Worm (Caenorhabditis elegans) whole organism, mixed stage, embryonic: ENCODE results near the gene F48E3.2.

ENCODE experiments used
- M03D4.4 ChIP-seq: sonication (generic microtip); optimal IDR thresholded peaks from 2 replicates; lab custom pipeline; 2017; ENCODE audit warnings: mild to moderate bottlenecking, missing genetic modification characterization, missing compliant biosample characterization
- blmp-1 ChIP-seq: fragments of 150-350 bp; optimal IDR thresholded peaks from 2 replicates; lab custom pipeline; 2014; ENCODE audit warnings: missing biosample characterization, missing genetic modification characterization
- ceh-39 ChIP-seq: fragments of 150-350 bp; optimal IDR thresholded peaks from 2 replicates; lab custom pipeline; 2014; ENCODE audit warnings: missing biosample characterization, missing genetic modification characterization
- ceh-43 ChIP-seq: fragments of 200-800 bp; sonication (Bioruptor generic); optimal IDR thresholded peaks from 2 replicates; lab custom pipeline; 2018; ENCODE audit warnings: mild to moderate bottlenecking, missing genetic modification characterization, moderate library complexity, missing compliant biosample characterization
- ceh-83 ChIP-seq: fragments of 200-800 bp; sonication (Bioruptor generic); optimal IDR thresholded peaks from 2 replicates; lab custom pipeline; 2018; ENCODE audit warnings: mild to moderate bottlenecking, missing genetic modification characterization, missing compliant biosample characterization
- ces-1 ChIP-seq: fragments of 150-350 bp; optimal IDR thresholded peaks from 2 replicates; lab custom pipeline; 2014; ENCODE audit warnings: missing biosample characterization, missing genetic modification reagents, missing genetic modification characterization
- cnd-1 ChIP-seq: fragments of 200-800 bp; sonication (Bioruptor generic); optimal IDR thresholded peaks from 2 replicates; lab custom pipeline; 2018; ENCODE audit warnings: mild to moderate bottlenecking, missing genetic modification characterization, missing compliant biosample characterization
- elt-1 ChIP-seq: sonication (generic microtip); optimal IDR thresholded peaks from 2 replicates; lab custom pipeline; 2017; ENCODE audit warnings: missing genetic modification characterization, mild to moderate bottlenecking, missing compliant biosample characterization, antibody characterized with exemption, moderate library complexity, borderline replicate concordance; ENCODE audit not compliant: insufficient read depth
- elt-3 ChIP-seq: fragments of 150-350 bp; optimal IDR thresholded peaks from 2 replicates; lab custom pipeline; 2014; ENCODE audit warnings: missing biosample characterization, missing genetic modification characterization
- flh-1 ChIP-seq: fragments of 200-800 bp; sonication (Bioruptor generic); optimal IDR thresholded peaks from 2 replicates; lab custom pipeline; 2018; ENCODE audit warnings: mild to moderate bottlenecking, missing genetic modification characterization, moderate library complexity, missing compliant biosample characterization
- ham-2 ChIP-seq: fragments of 200-800 bp; sonication (Bioruptor generic); optimal IDR thresholded peaks from 2 replicates; lab custom pipeline; 2018; ENCODE audit warnings: mild to moderate bottlenecking, missing genetic modification characterization, missing compliant biosample characterization
- hlh-1 ChIP-seq: fragments of 150-350 bp; optimal IDR thresholded peaks from 2 replicates; lab custom pipeline; 2014; ENCODE audit warnings: missing biosample characterization, missing genetic modification reagents, missing genetic modification characterization
- lin-13 ChIP-seq: fragments of 150-350 bp; optimal IDR thresholded peaks from 2 replicates; lab custom pipeline; 2014; ENCODE audit warnings: missing biosample characterization, missing genetic modification characterization
- lin-32 ChIP-seq: fragments of 200-800 bp; sonication (Bioruptor generic); optimal IDR thresholded peaks from 2 replicates; lab custom pipeline; 2018; ENCODE audit warnings: mild to moderate bottlenecking, missing genetic modification characterization, missing compliant biosample characterization
- mab-5 ChIP-seq: fragments of 150-350 bp; optimal IDR thresholded peaks from 2 replicates; lab custom pipeline; 2014; ENCODE audit warnings: missing biosample characterization, missing genetic modification characterization
- mep-1 ChIP-seq: fragments of 150-350 bp; optimal IDR thresholded peaks from 2 replicates; lab custom pipeline; 2017; ENCODE audit warnings: missing biosample characterization, missing genetic modification reagents, missing genetic modification characterization, inconsistent platforms
- mls-2 ChIP-seq: sonication (generic microtip); optimal IDR thresholded peaks from 2 replicates; lab custom pipeline; 2016; ENCODE audit warnings: mild to moderate bottlenecking, missing genetic modification characterization, moderate library complexity, missing compliant biosample characterization
- nhr-12 ChIP-seq: fragments of 150-350 bp; optimal IDR thresholded peaks from 2 replicates; lab custom pipeline; 2014; ENCODE audit warnings: missing biosample characterization, missing genetic modification characterization
- nhr-2 ChIP-seq: fragments of 150-350 bp; optimal IDR thresholded peaks from 2 replicates; lab custom pipeline; 2014; ENCODE audit warnings: missing biosample characterization, missing genetic modification characterization
- nhr-237 ChIP-seq: fragments of 150-350 bp; optimal IDR thresholded peaks from 2 replicates; lab custom pipeline; 2014; ENCODE audit warnings: missing biosample characterization, missing genetic modification characterization
- nhr-28 ChIP-seq: fragments of 150-350 bp; optimal IDR thresholded peaks from 2 replicates; lab custom pipeline; 2014; ENCODE audit warnings: missing biosample characterization, missing genetic modification characterization
- nhr-76 ChIP-seq: sonication (generic microtip); optimal IDR thresholded peaks from 2 replicates; lab custom pipeline; 2017; ENCODE audit warnings: missing biosample characterization, missing genetic modification characterization
- pha-4 ChIP-seq: fragments of 150-350 bp; optimal IDR thresholded peaks from 2 replicates; lab custom pipeline; 2018; ENCODE audit warnings: missing biosample characterization, missing genetic modification reagents, missing genetic modification characterization
- sem-2 ChIP-seq: fragments of 200-800 bp; sonication (Bioruptor generic); optimal IDR thresholded peaks from 2 replicates; lab custom pipeline; 2018; ENCODE audit warnings: mild to moderate bottlenecking, missing genetic modification characterization, missing compliant biosample characterization
- tbx-8 ChIP-seq: fragments of 200-800 bp; sonication (Bioruptor generic); optimal IDR thresholded peaks from 2 replicates; lab custom pipeline; 2018; ENCODE audit warnings: mild to moderate bottlenecking, missing genetic modification characterization, moderate library complexity, missing compliant biosample characterization
- unc-120 ChIP-seq: sonication (generic microtip); optimal IDR thresholded peaks from 2 replicates; lab custom pipeline; 2017; ENCODE audit warnings: missing genetic modification characterization, missing compliant biosample characterization; ENCODE audit not compliant: poor library complexity, severe bottlenecking
- unc-62 ChIP-seq: fragments of 150-350 bp; optimal IDR thresholded peaks from 2 replicates; lab custom pipeline; 2014; ENCODE audit warnings: missing biosample characterization, missing genetic modification reagents, missing genetic modification characterization
- zip-8 ChIP-seq: fragments of 150-350 bp; optimal IDR thresholded peaks from 2 replicates; lab custom pipeline; 2014; ENCODE audit warnings: missing biosample characterization, missing genetic modification characterization
- ztf-11 ChIP-seq: fragments of 150-350 bp; optimal IDR thresholded peaks from 2 replicates; lab custom pipeline; 2014; ENCODE audit warnings: missing biosample characterization, missing genetic modification characterization

F48E3.2 gene

DNA sequence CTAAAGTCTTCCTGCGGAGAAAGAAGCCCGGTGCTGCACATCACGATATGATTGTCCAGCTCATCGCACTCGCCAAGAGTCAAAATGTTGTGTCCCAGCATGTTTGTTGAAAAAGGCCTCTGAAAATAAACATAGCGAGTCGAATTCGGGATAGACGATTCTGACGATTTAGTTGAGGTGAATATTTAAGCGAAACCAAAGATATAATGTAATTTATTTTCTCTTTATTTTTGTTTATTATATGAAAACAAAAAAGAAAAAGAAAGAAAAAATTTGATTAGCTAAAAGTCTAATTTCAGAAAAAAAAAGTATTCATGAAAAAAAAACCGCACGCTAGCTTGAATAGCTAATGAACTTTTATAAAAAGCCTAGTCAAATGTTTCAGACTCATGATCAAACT is 39.7 kb upstream of the F48E3.2 start, which contains the start of gene ceh-14:
TSS of gene ceh-14 (minus strand) at position 101 of the 400 bp plus-strand sequence.
- TF ChIP-seq nhr-76 (tag; lab: Kevin White, UChicago), result no peak

DNA sequence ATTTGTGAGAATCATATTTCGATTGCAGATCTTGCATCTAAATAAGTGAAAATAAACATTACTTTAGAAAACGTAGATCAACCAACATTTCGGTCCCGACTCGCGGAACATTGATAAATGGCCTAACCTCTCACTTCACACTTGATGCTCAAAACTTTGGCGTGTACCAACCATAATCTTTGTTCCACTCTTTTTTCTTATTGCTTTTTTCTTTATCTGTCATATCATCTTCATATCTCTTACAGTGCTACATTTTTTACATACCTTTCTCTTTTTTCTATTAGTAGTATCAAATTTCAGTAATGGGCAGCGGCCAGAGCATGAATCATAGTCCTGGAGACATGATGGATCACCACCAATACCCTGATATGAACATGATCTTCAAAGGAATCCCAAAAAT is 32.4 kb upstream of the F48E3.2 start, which contains the start of gene F46C8.3:
TSS of gene F46C8.3 (plus strand) at position 301 of the 400 bp plus-strand sequence.
- no peak for TF ChIP-seq ces-1
- no peak for TF ChIP-seq mab-5 (tag; lab: Kevin White, UChicago)

DNA sequence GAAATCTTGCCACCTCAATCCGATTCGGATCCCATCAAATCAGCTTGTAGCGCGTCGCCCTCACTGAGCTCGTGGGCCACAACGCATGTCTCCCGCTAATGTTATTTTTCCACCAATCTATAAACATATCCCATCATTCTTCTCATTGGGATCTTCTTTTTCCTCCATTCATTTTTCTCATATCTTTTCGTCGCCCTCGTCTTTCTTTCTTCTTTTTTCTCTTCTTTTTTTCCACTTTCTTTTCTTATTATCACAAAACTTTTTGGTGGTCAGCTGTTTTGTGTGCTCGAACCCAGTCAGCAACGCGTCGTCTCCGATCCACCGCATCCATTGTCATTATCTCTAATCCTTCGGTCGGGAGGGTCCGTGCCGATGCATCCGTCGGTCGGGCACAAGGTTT is 30.9 kb upstream of the F48E3.2 start:
- no peak for TF ChIP-seq ceh-39 (tag; lab: Kevin White, UChicago)
- peak; percentile 9 for TF ChIP-seq ces-1
- no peak for TF ChIP-seq sem-2 (GFP tag; lab: Kevin White, UChicago)
- TF ChIP-seq blmp-1, result no peak
- TF ChIP-seq M03D4.4, result peak; percentile 34
- TF ChIP-seq lin-13 (tag; lab: Kevin White, UChicago), result no peak
- TF ChIP-seq nhr-76 (tag; lab: Kevin White, UChicago), result no peak
- no peak for TF ChIP-seq ham-2 (GFP tag; lab: Kevin White, UChicago)
- no peak for TF ChIP-seq ztf-11
- TF ChIP-seq hlh-1, result peak; percentile 90
- peak; percentile 18 for TF ChIP-seq unc-62 (GFP tag; lab: Kevin White, UChicago)
- no peak for TF ChIP-seq pha-4
- no peak for TF ChIP-seq elt-1 (tag; lab: Kevin White, UChicago)
- no peak for TF ChIP-seq lin-32 (GFP tag; lab: Kevin White, UChicago)
- no peak for TF ChIP-seq cnd-1
- TF ChIP-seq unc-120 (tag; lab: Kevin White, UChicago), result peak; percentile 29
- no peak for TF ChIP-seq nhr-28
- TF ChIP-seq, all 35 proteins: peak for 5

DNA sequence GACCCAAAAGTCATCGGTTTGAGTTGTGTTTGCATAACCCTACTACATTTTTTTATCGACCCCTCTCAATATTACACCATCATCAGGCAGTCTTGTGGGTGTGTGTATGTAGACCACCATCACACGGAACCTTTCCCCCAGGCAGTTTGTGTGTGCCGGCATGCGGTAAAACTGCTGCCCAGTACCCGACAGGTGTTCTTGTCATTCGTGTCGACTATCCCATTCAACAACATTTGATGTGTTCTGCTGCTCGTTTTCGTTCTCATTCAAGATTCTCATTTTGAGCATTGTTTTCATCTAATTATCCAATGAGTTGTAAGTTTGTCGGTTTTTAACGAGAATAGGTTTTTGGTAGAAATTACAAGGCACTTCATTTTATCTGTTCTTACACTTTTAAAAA is 29.7 kb upstream of the F48E3.2 start:
- TF ChIP-seq M03D4.4 (no peak), flh-1 (GFP tag; lab: Kevin White, UChicago) (no peak), hlh-1 (peak; percentile 88), mab-5 (tag; lab: Kevin White, UChicago) (no peak)

DNA sequence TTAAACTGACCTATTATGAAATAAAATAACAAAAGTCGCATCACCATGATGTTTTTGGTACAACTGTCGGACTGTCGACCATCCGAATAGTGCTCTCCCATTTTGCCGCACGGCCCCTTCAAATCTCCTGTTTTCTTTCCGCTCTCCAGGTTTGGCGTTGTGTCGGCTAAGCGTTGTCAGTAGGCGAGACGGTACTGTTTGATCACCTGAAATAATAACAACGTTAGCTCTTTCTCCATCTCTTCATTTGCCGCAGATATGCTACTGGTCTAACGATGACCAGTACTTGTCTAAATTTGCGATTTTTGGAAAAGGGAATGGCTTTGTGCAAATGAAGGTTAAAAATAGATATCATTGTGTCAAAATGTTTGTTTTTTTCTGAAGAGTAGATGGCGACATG is 26.6 kb upstream of the F48E3.2 start, which contains the start of gene chts-1:
TSS of gene chts-1 (minus strand) at position 101 of the 400 bp plus-strand sequence.
- no peak for TF ChIP-seq nhr-2 (tag; lab: Kevin White, UChicago)
- no peak for TF ChIP-seq elt-3 (tag; lab: Kevin White, UChicago)
- no peak for TF ChIP-seq flh-1 (GFP tag; lab: Kevin White, UChicago)
- no peak for TF ChIP-seq lin-13 (tag; lab: Kevin White, UChicago)
- TF ChIP-seq mls-2 (tag; lab: Kevin White, UChicago), result no peak
- no peak for TF ChIP-seq ceh-83 (GFP tag; lab: Kevin White, UChicago)
- no peak for TF ChIP-seq cnd-1
- no peak for TF ChIP-seq mep-1 (tag; lab: Kevin White, UChicago)

DNA sequence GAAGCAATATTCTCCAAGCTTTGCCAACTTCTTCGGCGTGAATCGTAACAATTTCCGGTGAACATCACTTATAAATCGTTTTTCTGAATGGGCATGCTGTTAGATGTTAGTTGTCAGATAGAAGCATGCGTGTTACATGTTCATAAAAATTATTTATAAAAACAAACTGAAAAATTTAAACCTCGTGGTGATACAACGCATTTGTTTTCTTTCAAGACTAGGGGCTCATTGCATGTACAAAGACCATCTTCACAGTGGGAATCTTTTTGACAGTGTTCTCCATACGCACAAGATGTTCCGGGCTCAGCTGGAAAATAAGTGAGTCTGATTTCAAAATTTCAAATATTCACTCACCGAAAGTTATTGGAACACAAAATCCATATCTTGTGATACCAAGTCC is 19.8 kb upstream of the F48E3.2 start:
- TF ChIP-seq M03D4.4, result no peak
- TF ChIP-seq nhr-12, result no peak
- no peak for TF ChIP-seq lin-32 (GFP tag; lab: Kevin White, UChicago)
- TF ChIP-seq nhr-76 (tag; lab: Kevin White, UChicago), result no peak
- no peak for TF ChIP-seq tbx-8 (GFP tag; lab: Kevin White, UChicago)
- no peak for TF ChIP-seq ceh-39 (tag; lab: Kevin White, UChicago)
- TF ChIP-seq, all 35 proteins: peak for 0

DNA sequence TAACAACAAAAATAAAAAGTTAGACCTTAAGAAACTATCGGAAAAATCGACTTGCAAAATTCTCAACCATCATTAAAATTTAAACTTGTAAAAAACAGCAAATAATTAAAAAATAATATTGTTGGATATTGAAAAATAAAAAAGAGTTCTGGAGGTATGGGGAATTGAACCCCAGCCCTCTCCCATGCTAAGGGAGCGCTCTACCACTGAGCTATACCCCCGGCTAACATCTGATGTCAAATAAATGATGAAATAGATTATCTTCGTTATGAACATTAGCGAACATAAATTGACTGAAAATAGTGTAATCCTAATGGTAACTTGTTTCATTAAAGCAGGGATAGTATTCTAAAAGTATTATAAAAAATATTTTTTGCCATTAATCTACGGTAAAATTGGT is 14.2 kb upstream of the F48E3.2 start:
- no peak for TF ChIP-seq flh-1 (GFP tag; lab: Kevin White, UChicago)
- no peak for TF ChIP-seq ceh-43 (GFP tag; lab: Kevin White, UChicago)
- no peak for TF ChIP-seq blmp-1
- no peak for TF ChIP-seq ceh-39 (tag; lab: Kevin White, UChicago)
- TF ChIP-seq nhr-76 (tag; lab: Kevin White, UChicago), result no peak
- no peak for TF ChIP-seq nhr-237 (tag; lab: Kevin White, UChicago)
- TF ChIP-seq zip-8 (tag; lab: Kevin White, UChicago), result no peak
- TF ChIP-seq unc-62 (GFP tag; lab: Kevin White, UChicago), result no peak
- TF ChIP-seq, all 35 proteins: peak for 0
